Fruit fly (Drosophila melanogaster) whole organism, embryonic: ENCODE measurements around the gene Cyp4d21.
A peak's percentile ranks its signal among the peaks of the same experiment; 100 is the strongest.

Source experiments
- Abd-B ChIP-seq: fragments of 200-800 bp; sonication (Bioruptor generic); optimal IDR thresholded peaks from 2 replicates; lab custom pipeline; 2018; ENCODE audit warnings: missing biosample characterization, mild to moderate bottlenecking, missing genetic modification characterization, moderate library complexity
- Atf-2 ChIP-seq: fragments of 200-800 bp; sonication (Bioruptor generic); optimal IDR thresholded peaks from 2 replicates; lab custom pipeline; 2016; ENCODE audit warnings: missing biosample characterization, missing genetic modification characterization
- Bdp1 ChIP-seq: fragments of 200-800 bp; sonication (Bioruptor generic); optimal IDR thresholded peaks from 3 replicates; lab custom pipeline; 2016; ENCODE audit warnings: missing biosample characterization, missing genetic modification characterization
- CG10267 ChIP-seq: fragments of 200-800 bp; sonication (Bioruptor generic); optimal IDR thresholded peaks from 2 replicates; lab custom pipeline; 2018; ENCODE audit warnings: missing biosample characterization, mild to moderate bottlenecking, missing genetic modification characterization, moderate library complexity
- CG12071 ChIP-seq: fragments of 200-800 bp; sonication (Bioruptor generic); optimal IDR thresholded peaks from 3 replicates; lab custom pipeline; 2018; ENCODE audit warnings: missing biosample characterization, mild to moderate bottlenecking, missing genetic modification characterization
- CG12299 ChIP-seq: fragments of 200-800 bp; sonication (Bioruptor generic); optimal IDR thresholded peaks from 2 replicates; lab custom pipeline; 2018; ENCODE audit warnings: missing biosample characterization, mild to moderate bottlenecking, missing genetic modification characterization
- CG13287 ChIP-seq: fragments of 200-800 bp; sonication (Bioruptor generic); IDR thresholded peaks from 2 replicates; pipeline ENCODE4 v1.3.6; 2022; ENCODE audit warnings: missing biosample characterization, missing genetic modification characterization; ENCODE audit not compliant: partially characterized antibody
- CG15011 ChIP-seq: fragments of 200-800 bp; sonication (Bioruptor generic); optimal IDR thresholded peaks from 3 replicates; lab custom pipeline; 2018; ENCODE audit warnings: missing biosample characterization, mild to moderate bottlenecking, missing genetic modification characterization
- CG15073 ChIP-seq: fragments of 200-800 bp; sonication (Bioruptor generic); optimal IDR thresholded peaks from 2 replicates; lab custom pipeline; 2016; ENCODE audit warnings: missing biosample characterization, missing genetic modification characterization
- CG15696 ChIP-seq: fragments of 200-800 bp; sonication (Bioruptor generic); optimal IDR thresholded peaks from 2 replicates; lab custom pipeline; 2019; ENCODE audit warnings: missing biosample characterization, mild to moderate bottlenecking, missing genetic modification characterization, moderate library complexity
- CG17802 ChIP-seq: fragments of 200-800 bp; sonication (Bioruptor generic); optimal IDR thresholded peaks from 2 replicates; lab custom pipeline; 2018; ENCODE audit warnings: missing biosample characterization, mild to moderate bottlenecking, missing genetic modification characterization, moderate library complexity
- CG31441 ChIP-seq: fragments of 200-800 bp; sonication (Bioruptor generic); IDR thresholded peaks from 2 replicates; pipeline ENCODE4 v1.3.6; 2022; ENCODE audit warnings: missing biosample characterization, missing genetic modification characterization
- CG33557 ChIP-seq: fragments of 200-800 bp; sonication (Bioruptor generic); optimal IDR thresholded peaks from 2 replicates; lab custom pipeline; 2019; ENCODE audit warnings: missing biosample characterization, mild to moderate bottlenecking, missing genetic modification characterization, moderate library complexity
- CG3838 ChIP-seq: fragments of 200-800 bp; sonication (Bioruptor generic); optimal IDR thresholded peaks from 3 replicates; lab custom pipeline; 2016; ENCODE audit warnings: missing biosample characterization, missing genetic modification characterization
- CG4617 ChIP-seq: fragments of 200-800 bp; sonication (Bioruptor generic); optimal IDR thresholded peaks from 3 replicates; lab custom pipeline; 2016; ENCODE audit warnings: missing biosample characterization, missing genetic modification characterization, borderline replicate concordance
- CG4854 ChIP-seq: fragments of 200-800 bp; sonication (Bioruptor generic); optimal IDR thresholded peaks from 2 replicates; lab custom pipeline; 2016; ENCODE audit warnings: missing biosample characterization, missing genetic modification characterization, inconsistent platforms
- CG6683 ChIP-seq: fragments of 200-800 bp; sonication (Bioruptor generic); optimal IDR thresholded peaks from 2 replicates; lab custom pipeline; 2017; ENCODE audit warnings: missing biosample characterization, mild to moderate bottlenecking, missing genetic modification characterization, missing genetic modification reagents
- CG8924 ChIP-seq: fragments of 200-800 bp; optimal IDR thresholded peaks from 3 replicates; lab custom pipeline; 2019; ENCODE audit warnings: missing biosample characterization, mild to moderate bottlenecking, missing genetic modification characterization, moderate library complexity
- CG9817 ChIP-seq: fragments of 200-800 bp; sonication (Bioruptor generic); optimal IDR thresholded peaks from 2 replicates; lab custom pipeline; 2018; ENCODE audit warnings: missing biosample characterization, mild to moderate bottlenecking, missing genetic modification characterization, moderate library complexity
- CTCF ChIP-seq: fragments of 200-800 bp; sonication (Bioruptor generic); optimal IDR thresholded peaks from 2 replicates; lab custom pipeline; 2017; ENCODE audit warnings: missing biosample characterization, mild to moderate bottlenecking, missing genetic modification characterization, moderate library complexity
- CrebB ChIP-seq: fragments of 200-800 bp; sonication (Bioruptor generic); optimal IDR thresholded peaks from 3 replicates; lab custom pipeline; 2018; ENCODE audit warnings: missing biosample characterization, mild to moderate bottlenecking, missing genetic modification characterization
- Dfd ChIP-seq, 2 experiments: fragments of >200 bp; optimal IDR thresholded peaks; 2 replicates each; lab custom pipeline; 2017; ENCODE audit warnings: missing biosample characterization in 2 of 2, missing genetic modification characterization in 2 of 2
- Dip3 ChIP-seq: fragments of 200-800 bp; sonication (Bioruptor generic); optimal IDR thresholded peaks from 3 replicates; lab custom pipeline; 2016; ENCODE audit warnings: missing biosample characterization, missing genetic modification characterization
- Doc2 ChIP-seq: fragments of 200-800 bp; sonication (Bioruptor generic); IDR thresholded peaks from 2 replicates; pipeline ENCODE4 v1.3.6; 2022; ENCODE audit warnings: missing biosample characterization, missing genetic modification characterization
- Eip74EF ChIP-seq, 2 experiments: fragments of 200-800 bp in 1 of 2; fragments of >200 bp in 1 of 2; sonication (Bioruptor generic) in 1 of 2; optimal IDR thresholded peaks; 2 replicates each; lab custom pipeline; 2017 to 2019; ENCODE audit warnings: missing biosample characterization in 2 of 2, missing genetic modification characterization in 2 of 2, mild to moderate bottlenecking in 1 of 2, moderate library complexity in 1 of 2
- Gug ChIP-seq: fragments of 200-800 bp; sonication (Bioruptor generic); IDR thresholded peaks from 4 replicates; pipeline ENCODE4 v1.3.6; 2022; ENCODE audit warnings: missing biosample characterization, missing genetic modification characterization
- HHEX ChIP-seq: fragments of 200-800 bp; sonication (Bioruptor generic); optimal IDR thresholded peaks from 3 replicates; lab custom pipeline; 2017; ENCODE audit warnings: missing biosample characterization, mild to moderate bottlenecking, missing genetic modification characterization, missing genetic modification reagents
- Lhr ChIP-seq: fragments of 200-800 bp; sonication (Bioruptor generic); optimal IDR thresholded peaks from 3 replicates; lab custom pipeline; 2017; ENCODE audit warnings: mild to moderate bottlenecking, missing biosample characterization, missing genetic modification reagents, missing genetic modification characterization
- Sox102F ChIP-seq: fragments of 200-800 bp; sonication (Bioruptor generic); optimal IDR thresholded peaks from 2 replicates; lab custom pipeline; 2018; ENCODE audit warnings: missing biosample characterization, mild to moderate bottlenecking, missing genetic modification characterization, moderate library complexity
- Trl ChIP-seq, 3 experiments: fragments of >200 bp in 2 of 3; fragments of 200-800 bp in 1 of 3; sonication (Bioruptor generic) in 1 of 3; optimal IDR thresholded peaks; 2 replicates in 1 of 3; 3 replicates in 2 of 3; lab custom pipeline; 2016 to 2017; ENCODE audit warnings: missing biosample characterization in 1 of 3, missing genetic modification characterization in 1 of 3
- Xbp1 ChIP-seq: fragments of 200-800 bp; sonication (Bioruptor generic); optimal IDR thresholded peaks from 3 replicates; lab custom pipeline; 2016; ENCODE audit warnings: missing biosample characterization, mild to moderate bottlenecking, missing genetic modification characterization
- ap ChIP-seq: fragments of 200-800 bp; sonication (Bioruptor generic); IDR thresholded peaks from 2 replicates; pipeline ENCODE4 v1.3.6; 2022; ENCODE audit warnings: missing biosample characterization, missing genetic modification characterization
- ato ChIP-seq: fragments of 200-800 bp; sonication (Bioruptor generic); IDR thresholded peaks from 2 replicates; pipeline ENCODE4 v1.3.6; 2022; ENCODE audit warnings: missing biosample characterization, missing genetic modification characterization; ENCODE audit not compliant: partially characterized antibody
- az2 ChIP-seq: fragments of 200-800 bp; sonication (Bioruptor generic); optimal IDR thresholded peaks from 3 replicates; lab custom pipeline; 2016; ENCODE audit warnings: missing biosample characterization, missing genetic modification characterization
- cg ChIP-seq: fragments of 200-800 bp; sonication (Bioruptor generic); optimal IDR thresholded peaks from 3 replicates; lab custom pipeline; 2019; ENCODE audit warnings: missing biosample characterization, mild to moderate bottlenecking, missing genetic modification characterization, moderate library complexity
- dati ChIP-seq: fragments of 200-800 bp; sonication (Bioruptor generic); IDR thresholded peaks from 2 replicates; pipeline ENCODE4 v1.3.6; 2022; ENCODE audit warnings: missing biosample characterization, missing genetic modification characterization
- ems ChIP-seq: fragments of 200-800 bp; sonication (Bioruptor generic); optimal IDR thresholded peaks from 3 replicates; lab custom pipeline; 2016; ENCODE audit warnings: missing biosample characterization, missing genetic modification characterization
- gro ChIP-seq: fragments of 200-800 bp; sonication (Bioruptor generic); optimal IDR thresholded peaks from 2 replicates; lab custom pipeline; 2016; ENCODE audit warnings: missing biosample characterization, missing genetic modification characterization
- ind ChIP-seq: fragments of 200-800 bp; sonication (Bioruptor generic); optimal IDR thresholded peaks from 3 replicates; lab custom pipeline; 2016; ENCODE audit warnings: missing biosample characterization, missing genetic modification characterization
- oc ChIP-seq: fragments of 200-800 bp; sonication (Bioruptor generic); optimal IDR thresholded peaks from 2 replicates; lab custom pipeline; 2018; ENCODE audit warnings: missing biosample characterization, mild to moderate bottlenecking, missing genetic modification characterization, moderate library complexity
- peb ChIP-seq: fragments of 200-800 bp; sonication (Bioruptor generic); IDR thresholded peaks from 2 replicates; pipeline ENCODE4 v1.3.6; 2022; ENCODE audit warnings: missing biosample characterization, missing genetic modification characterization
- schlank ChIP-seq: fragments of 200-800 bp; sonication (Bioruptor generic); optimal IDR thresholded peaks from 2 replicates; lab custom pipeline; 2018; ENCODE audit warnings: missing biosample characterization, mild to moderate bottlenecking, missing genetic modification characterization
- tgo ChIP-seq: fragments of 200-800 bp; sonication (Bioruptor generic); IDR thresholded peaks from 3 replicates; pipeline ENCODE4 v1.3.6; 2022; ENCODE audit warnings: missing biosample characterization, missing genetic modification characterization
- tin ChIP-seq: fragments of 200-800 bp; sonication (Bioruptor generic); optimal IDR thresholded peaks from 3 replicates; lab custom pipeline; 2016; ENCODE audit warnings: missing biosample characterization, missing genetic modification characterization
- ttk ChIP-seq: fragments of 200-800 bp; sonication (Bioruptor generic); IDR thresholded peaks from 2 replicates; pipeline ENCODE4 v2.1.2; 2022; ENCODE audit warnings: missing biosample characterization, missing genetic modification characterization
- vfl ChIP-seq: fragments of 200-800 bp; sonication (Bioruptor generic); optimal IDR thresholded peaks from 2 replicates; lab custom pipeline; 2016; ENCODE audit warnings: missing biosample characterization, missing genetic modification characterization
- vnd ChIP-seq: fragments of 200-800 bp; sonication (Bioruptor generic); IDR thresholded peaks from 3 replicates; pipeline ENCODE4 v1.3.6; 2022; ENCODE audit warnings: missing biosample characterization, missing genetic modification characterization; ENCODE audit not compliant: partially characterized antibody
- yki ChIP-seq: fragments of >200 bp; optimal IDR thresholded peaks from 3 replicates; lab custom pipeline; 2018

The Cyp4d21 gene

DNA sequence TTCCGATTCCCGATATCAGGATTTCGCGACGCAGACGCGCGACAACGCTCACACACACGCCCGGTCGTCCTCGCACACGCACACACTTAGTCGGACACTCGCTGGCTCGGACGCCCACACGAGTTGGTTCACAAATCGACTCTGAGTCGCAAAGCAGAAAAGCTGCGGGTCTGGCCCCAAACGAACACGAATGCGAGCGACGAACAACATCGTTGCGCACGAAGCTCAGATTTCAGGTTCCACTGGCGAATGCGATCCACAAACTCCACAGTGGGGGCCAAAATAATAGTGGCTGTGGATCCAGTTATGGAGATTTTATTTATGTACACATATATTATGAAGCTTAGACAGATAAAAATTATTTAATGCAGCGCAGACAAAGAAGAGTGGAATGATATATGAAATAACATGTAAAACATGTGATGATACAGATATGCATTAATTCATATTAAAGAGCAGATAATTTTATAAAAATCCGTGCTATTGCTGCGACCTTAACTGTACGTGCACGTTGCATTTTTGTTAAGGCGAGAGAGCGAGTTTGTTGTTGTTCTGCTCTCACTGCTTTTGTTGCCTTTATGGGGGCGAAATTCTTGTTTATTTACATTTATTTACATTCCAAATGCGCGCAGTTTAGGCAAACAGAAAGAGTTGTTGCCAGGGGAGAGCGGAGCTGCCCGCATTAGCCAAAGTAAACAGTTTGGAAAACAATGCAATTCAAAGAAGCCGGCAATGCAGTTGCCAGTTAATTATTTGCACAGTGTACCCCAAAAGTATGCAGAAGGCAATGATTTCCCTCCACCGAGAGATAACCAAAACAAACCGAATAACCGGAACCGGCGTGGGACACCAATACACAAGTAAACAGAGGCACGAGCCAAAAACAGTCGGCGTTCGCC, 28.7 kb upstream of the Cyp4d21 start (continued):
- peak; percentile 54 for TF ChIP-seq CG15011 (GFP tag; lab: Kevin White, UChicago)
- peak in 1 of 2 experiments; percentile 91 for TF ChIP-seq Eip74EF (GFP tag; optimal IDR thresholded peaks at IDR 0.05; lab: Kevin White, UChicago)
- TF ChIP-seq CG12299 (tag; lab: Kevin White, UChicago), result peak; percentile 52
- peak; percentile 16 for TF ChIP-seq Bdp1
- TF ChIP-seq vnd (GFP tag; lab: Robert Waterston, UW), result 0 out of 3 replicates have a peak, but pooled peaks have one; percentile 6
- TF ChIP-seq CG13287, result peak; percentile 13; the same call in 1 of the 2 replicates
- TF ChIP-seq HHEX (GFP tag; lab: Kevin White, UChicago), result peak; percentile 81
- TF ChIP-seq CG17802, result peak; percentile 57
- TF ChIP-seq schlank (tag; lab: Kevin White, UChicago), result no peak
- TF ChIP-seq CG33557 (GFP tag; lab: Kevin White, UChicago), result peak; percentile 83
- TF ChIP-seq gro (GFP tag; lab: Kevin White, UChicago), result peak; percentile 27
- peak; percentile 46; the same call in 2 of the 4 replicates for TF ChIP-seq Gug (GFP tag; lab: Robert Waterston, UW)
- TF ChIP-seq CrebB (tag; lab: Kevin White, UChicago), result peak; percentile 55
- peak; percentile 87 for TF ChIP-seq Atf-2 (GFP tag; lab: Kevin White, UChicago)
- peak; percentile 60 for TF ChIP-seq Lhr (GFP tag; lab: Kevin White, UChicago)
- TF ChIP-seq CG31441 (GFP tag; lab: Robert Waterston, UW), result peak; percentile 96
- TF ChIP-seq cg (GFP tag; lab: Kevin White, UChicago), result peak; percentile 56
- TF ChIP-seq CG10267 (tag; lab: Kevin White, UChicago), result peak; percentile 89
- TF ChIP-seq oc (tag; lab: Kevin White, UChicago), result peak; percentile 77
- peak; percentile 79 for TF ChIP-seq ttk
- TF ChIP-seq Trl (optimal IDR thresholded peaks at IDR 0.05; lab: Kevin White, UChicago), result peak; percentile 0 to 37
- TF ChIP-seq Trl (GFP tag; optimal IDR thresholded peaks at IDR 0.05; lab: Kevin White, UChicago), result peak; percentile 61
- TF ChIP-seq Doc2 (GFP tag; lab: Robert Waterston, UW), result no peak
- TF ChIP-seq ato (GFP tag; lab: Robert Waterston, UW), result peak; percentile 29
- TF ChIP-seq ap (GFP tag; lab: Robert Waterston, UW), result peak; percentile 54
- TF ChIP-seq CG3838, result peak; percentile 75
- peak; percentile 74 for TF ChIP-seq CG6683 (GFP tag; lab: Kevin White, UChicago)
- peak; percentile 74 for TF ChIP-seq ems
- TF ChIP-seq Sox102F (GFP tag; lab: Kevin White, UChicago), result peak; percentile 94
- TF ChIP-seq CG15696, result peak; percentile 94
- peak; percentile 82 for TF ChIP-seq tin (GFP tag; lab: Kevin White, UChicago)
- peak; percentile 63; the same call in 1 of the 2 replicates for TF ChIP-seq dati (GFP tag; lab: Robert Waterston, UW)
- TF ChIP-seq ind (GFP tag; lab: Kevin White, UChicago), result peak; percentile 79
- TF ChIP-seq CG9817, result peak; percentile 72
- peak; percentile 77 for TF ChIP-seq CG12071 (GFP tag; lab: Kevin White, UChicago)
- peak; percentile 90 for TF ChIP-seq Xbp1 (GFP tag; lab: Kevin White, UChicago)
- TF ChIP-seq Abd-B (GFP tag; lab: Kevin White, UChicago), result peak; percentile 80
- no peak for TF ChIP-seq CG4617 (GFP tag; lab: Kevin White, UChicago)
- TF ChIP-seq CTCF (GFP tag; lab: Kevin White, UChicago), result peak; percentile 41
- peak; percentile 67 for TF ChIP-seq Dip3 (GFP tag; lab: Kevin White, UChicago)
- no peak for TF ChIP-seq Dfd (GFP tag; optimal IDR thresholded peaks at IDR 0.05; lab: Kevin White, UChicago)
- TF ChIP-seq peb (GFP tag; lab: Robert Waterston, UW), result peak; percentile 76
- TF ChIP-seq yki, result peak; percentile 40
- peak; percentile 81 for TF ChIP-seq tgo (GFP tag; lab: Robert Waterston, UW)
- TF ChIP-seq az2 (GFP tag; lab: Kevin White, UChicago), result peak; percentile 84
- peak; percentile 46 for TF ChIP-seq CG4854 (GFP tag; lab: Kevin White, UChicago)
- TF ChIP-seq CG15073 (GFP tag; lab: Kevin White, UChicago), result no peak
- no peak for TF ChIP-seq vfl (GFP tag; lab: Kevin White, UChicago)
- peak; percentile 80 for TF ChIP-seq CG8924 (tag; lab: Kevin White, UChicago)
